Worm (Caenorhabditis elegans): ENCODE data around the gene ceh-53.

Gene ceh-53

ce11 chrIV:3515412-3516046, 17.5 kb downstream of the ceh-53 start (continued):
- TF ChIP-seq dmd-8 (GFP tag; IDR thresholded peaks at IDR 0.05) (no peak), php-3 (GFP tag; IDR thresholded peaks at IDR 0.05) (no peak), F49E8.2 (tag; optimal IDR thresholded peaks at IDR 0.05; ENCODE audit: borderline replicate concordance) (no peak), saeg-2 (GFP tag; IDR thresholded peaks at IDR 0.05) (no peak), zag-1 (tag; optimal IDR thresholded peaks at IDR 0.05) (no peak), dmd-6 (GFP tag; IDR thresholded peaks at IDR 0.05) (peak; percentile 36; the same call in 1 of the 2 replicates), mdl-1 (tag; optimal IDR thresholded peaks at IDR 0.05) (peak in 1 of 2 experiments; percentile 13), sdz-12 (GFP tag; optimal IDR thresholded peaks at IDR 0.05) (no peak), ztf-11 (tag; optimal IDR thresholded peaks at IDR 0.05) (no peak), zfp-2 (tag; optimal IDR thresholded peaks at IDR 0.05) (no peak), ctbp-1 (GFP tag; IDR thresholded peaks at IDR 0.05) (0 out of 2 replicates have a peak, but pooled peaks have one; percentile 26), zfp-3 (GFP tag; conservative IDR thresholded peaks at IDR 0.05) (no peak), pha-4 (GFP tag; IDR thresholded peaks at IDR 0.05) (no peak), pha-4 (tag; optimal IDR thresholded peaks at IDR 0.05) (no peak), hlh-30 (tag; optimal IDR thresholded peaks at IDR 0.05; ENCODE audit: insufficient read depth) (peak; percentile 60), lsy-2 (tag; optimal IDR thresholded peaks at IDR 0.05) (peak in 1 of 2 experiments; percentile 64), nhr-41 (GFP tag; IDR thresholded peaks at IDR 0.05) (no peak)

- no peak for TF ChIP-seq ceh-20 (GFP tag; IDR thresholded peaks at IDR 0.05)
- peak in 1 of 2 experiments; percentile 11 for TF ChIP-seq unc-62 (GFP tag; optimal IDR thresholded peaks at IDR 0.05 in 1 of 2)
- TF ChIP-seq unc-62 (tag; optimal IDR thresholded peaks at IDR 0.05), result no peak
- TF ChIP-seq dpl-1 (GFP tag; optimal IDR thresholded peaks at IDR 0.05), result no peak
- TF ChIP-seq nhr-25 (tag; optimal IDR thresholded peaks at IDR 0.05; ENCODE audit: borderline replicate concordance, insufficient read depth), result no peak
- TF ChIP-seq zag-1 (tag; optimal IDR thresholded peaks at IDR 0.05), result no peak
- no peak for TF ChIP-seq gei-8 (GFP tag; optimal IDR thresholded peaks at IDR 0.05)
Observed at ce11 chrIV:3516586-3516985, 18.6 kb downstream of the ceh-53 start, which contains the start of gene unc-33. Gene unc-33 (plus strand): TSS chrIV:3516886.

ce11 chrIV:3517582-3517981, 19.6 kb downstream of the ceh-53 start:
- TF ChIP-seq ceh-62 (tag; optimal IDR thresholded peaks at IDR 0.05) (no peak), lsy-2 (tag; optimal IDR thresholded peaks at IDR 0.05) (peak in 1 of 2 experiments; percentile 13), rbr-2 (tag; optimal IDR thresholded peaks at IDR 0.05) (no peak), F49E8.2 (tag; optimal IDR thresholded peaks at IDR 0.05; ENCODE audit: borderline replicate concordance) (peak; percentile 3)

ce11 chrIV:3519352-3519751, 21.3 kb downstream of the ceh-53 start:
- TF ChIP-seq mes-2 (tag; optimal IDR thresholded peaks at IDR 0.05; ENCODE audit: poor library complexity, severe bottlenecking) (peak; percentile 43), lin-38 (GFP tag; IDR thresholded peaks at IDR 0.05) (no peak), Y105C5A.15 (GFP tag; IDR thresholded peaks at IDR 0.05) (no peak), ceh-82 (tag; optimal IDR thresholded peaks at IDR 0.05) (no peak), nhr-77 (tag; optimal IDR thresholded peaks at IDR 0.05) (no peak), mxl-2 (GFP tag; conservative IDR thresholded peaks at IDR 0.05) (no peak), skn-1 (tag; optimal IDR thresholded peaks at IDR 0.05) (no peak), attf-4 (tag; optimal IDR thresholded peaks at IDR 0.05) (no peak), php-3 (GFP tag; IDR thresholded peaks at IDR 0.05) (no peak), nhr-42 (GFP tag; IDR thresholded peaks at IDR 0.05) (no peak), snpc-1.2 (GFP tag; IDR thresholded peaks at IDR 0.05) (no peak), nhr-48 (tag; optimal IDR thresholded peaks at IDR 0.05) (no peak), hif-1 (tag; optimal IDR thresholded peaks at IDR 0.05) (no peak), daf-12 (tag; optimal IDR thresholded peaks at IDR 0.05) (no peak), set-16 (GFP tag; IDR thresholded peaks at IDR 0.05) (0 out of 2 replicates have a peak, but pooled peaks have one; percentile 40), ztf-7 (tag; optimal IDR thresholded peaks at IDR 0.05) (no peak), ama-1 (optimal IDR thresholded peaks at IDR 0.05) (no peak), dmd-8 (GFP tag; IDR thresholded peaks at IDR 0.05) (no peak), madf-5 (GFP tag; IDR thresholded peaks at IDR 0.05) (no peak), nhr-76 (tag; optimal IDR thresholded peaks at IDR 0.05) (no peak), fos-1 (tag; optimal IDR thresholded peaks at IDR 0.05) (no peak), lir-3 (tag; optimal IDR thresholded peaks at IDR 0.05) (no peak), nhr-102 (tag; optimal IDR thresholded peaks at IDR 0.05) (no peak), lin-15B (tag; optimal IDR thresholded peaks at IDR 0.05) (no peak)
